Worm (Caenorhabditis elegans): ENCODE measurements around the gene srlf-22.

srlf-22 gene

ce11 chrV:908681-909080 is 17.7 kb downstream of the srlf-22 start:
- TF ChIP-seq lin-11 (tag; optimal IDR thresholded peaks at IDR 0.05) = no peak
- no peak for TF ChIP-seq gmeb-1 (tag; optimal IDR thresholded peaks at IDR 0.05)
- no peak for TF ChIP-seq nhr-10 (tag; optimal IDR thresholded peaks at IDR 0.05)
- TF ChIP-seq mbf-1 (tag; optimal IDR thresholded peaks at IDR 0.05) = no peak
- TF ChIP-seq zag-1 (tag; optimal IDR thresholded peaks at IDR 0.05) = no peak

- TF ChIP-seq nhr-6 (tag; optimal IDR thresholded peaks at IDR 0.05) (no peak), ceh-82 (tag; optimal IDR thresholded peaks at IDR 0.05) (no peak), R02D3.7 (tag; optimal IDR thresholded peaks at IDR 0.05) (no peak), crh-2 (tag; optimal IDR thresholded peaks at IDR 0.05) (peak; percentile 46), lin-13 (GFP tag; optimal IDR thresholded peaks at IDR 0.05) (no peak), lsy-2 (tag; optimal IDR thresholded peaks at IDR 0.05) (no peak), ztf-4 (tag; optimal IDR thresholded peaks at IDR 0.05) (no peak), unc-55 (GFP tag; optimal IDR thresholded peaks at IDR 0.05) (no peak), fos-1 (tag; optimal IDR thresholded peaks at IDR 0.05) (peak; percentile 65), gmeb-1 (tag; optimal IDR thresholded peaks at IDR 0.05) (peak; percentile 2), elt-3 (tag; optimal IDR thresholded peaks at IDR 0.05) (no peak), sma-9 (GFP tag; optimal IDR thresholded peaks at IDR 0.05) (no peak), sma-9 (tag; optimal IDR thresholded peaks at IDR 0.05) (no peak)
These were observed 19.7 kb downstream of the srlf-22 start for ce11 chrV:910588-910987.

ce11 chrV:911474-911873 is 20.5 kb downstream of the srlf-22 start, which contains the start of gene adh-5:
TSS of gene adh-5 (plus strand) at chrV:911774.
- TF ChIP-seq nhr-237 (tag; optimal IDR thresholded peaks at IDR 0.05) (no peak), R02D3.7 (tag; optimal IDR thresholded peaks at IDR 0.05) (no peak), zag-1 (tag; optimal IDR thresholded peaks at IDR 0.05) (no peak), aly-2 (tag; optimal IDR thresholded peaks at IDR 0.05) (no peak), nhr-11 (tag; optimal IDR thresholded peaks at IDR 0.05) (no peak), sem-4 (tag; optimal IDR thresholded peaks at IDR 0.05) (no peak), nhr-77 (tag; optimal IDR thresholded peaks at IDR 0.05) (no peak), gmeb-1 (tag; optimal IDR thresholded peaks at IDR 0.05) (no peak), lsy-2 (tag; optimal IDR thresholded peaks at IDR 0.05) (no peak), snpc-4 (tag; optimal IDR thresholded peaks at IDR 0.05) (no peak), fos-1 (tag; optimal IDR thresholded peaks at IDR 0.05) (no peak)

- no peak for TF ChIP-seq dmd-4 (tag; optimal IDR thresholded peaks at IDR 0.05)
- TF ChIP-seq lin-11 (tag; optimal IDR thresholded peaks at IDR 0.05) = no peak
- no peak for TF ChIP-seq nhr-10 (tag; optimal IDR thresholded peaks at IDR 0.05)
- TF ChIP-seq sma-3 (GFP tag; optimal IDR thresholded peaks at IDR 0.05) = no peak
- no peak for TF ChIP-seq nhr-21 (tag; optimal IDR thresholded peaks at IDR 0.05)
- TF ChIP-seq sem-4 (tag; optimal IDR thresholded peaks at IDR 0.05) = no peak
- TF ChIP-seq ztf-1 (GFP tag; conservative IDR thresholded peaks at IDR 0.05) = no peak
- TF ChIP-seq ztf-11 (tag; optimal IDR thresholded peaks at IDR 0.05) = no peak
- TF ChIP-seq nhr-12 (tag; optimal IDR thresholded peaks at IDR 0.05) = no peak
These were observed 24.8 kb downstream of the srlf-22 start for ce11 chrV:915716-916115.

- TF ChIP-seq lin-11 (tag; optimal IDR thresholded peaks at IDR 0.05) = no peak
- no peak for TF ChIP-seq unc-62 (GFP tag; optimal IDR thresholded peaks at IDR 0.05)
- no peak for TF ChIP-seq nhr-10 (tag; optimal IDR thresholded peaks at IDR 0.05)
- no peak for TF ChIP-seq nhr-21 (tag; optimal IDR thresholded peaks at IDR 0.05)
- TF ChIP-seq lin-39 (tag; optimal IDR thresholded peaks at IDR 0.05) = no peak
- TF ChIP-seq nhr-23 (tag; optimal IDR thresholded peaks at IDR 0.05) = no peak
- no peak for TF ChIP-seq nhr-129 (tag; optimal IDR thresholded peaks at IDR 0.05)
- TF ChIP-seq mdl-1 (tag; optimal IDR thresholded peaks at IDR 0.05) = no peak
- TF ChIP-seq R02D3.7 (tag; optimal IDR thresholded peaks at IDR 0.05) = no peak
- no peak for TF ChIP-seq lin-13 (GFP tag; optimal IDR thresholded peaks at IDR 0.05)
These were observed 26.6 kb downstream of the srlf-22 start, which contains the start of gene H24K24.2 for ce11 chrV:917488-917887. TSS of gene H24K24.2 (plus strand) at chrV:917788.

- TF ChIP-seq Y55F3AM.14 (GFP tag; optimal IDR thresholded peaks at IDR 0.05) (no peak), mab-5 (tag; optimal IDR thresholded peaks at IDR 0.05) (no peak), nhr-237 (tag; optimal IDR thresholded peaks at IDR 0.05) (no peak), gmeb-1 (tag; optimal IDR thresholded peaks at IDR 0.05) (no peak), elt-3 (tag; optimal IDR thresholded peaks at IDR 0.05) (no peak), ama-1 (optimal IDR thresholded peaks at IDR 0.05) (no peak), nhr-25 (tag; optimal IDR thresholded peaks at IDR 0.05) (no peak), nhr-10 (tag; optimal IDR thresholded peaks at IDR 0.05) (no peak), nhr-129 (tag; optimal IDR thresholded peaks at IDR 0.05) (no peak), nhr-21 (tag; optimal IDR thresholded peaks at IDR 0.05) (no peak), F13H6.1 (tag; optimal IDR thresholded peaks at IDR 0.05) (no peak), zag-1 (tag; optimal IDR thresholded peaks at IDR 0.05) (no peak), nhr-6 (tag; optimal IDR thresholded peaks at IDR 0.05) (no peak), blmp-1 (tag; optimal IDR thresholded peaks at IDR 0.05; ENCODE audit: insufficient read depth) (no peak), unc-62 (GFP tag; optimal IDR thresholded peaks at IDR 0.05) (no peak), ztf-4 (tag; optimal IDR thresholded peaks at IDR 0.05) (no peak)
These were observed 48.4 kb downstream of the srlf-22 start for ce11 chrV:939341-939740.

All from whole organism, L2 larva.